Fruit fly (Drosophila melanogaster): ENCODE data around the gene cDIP.

The cDIP gene

DNA sequence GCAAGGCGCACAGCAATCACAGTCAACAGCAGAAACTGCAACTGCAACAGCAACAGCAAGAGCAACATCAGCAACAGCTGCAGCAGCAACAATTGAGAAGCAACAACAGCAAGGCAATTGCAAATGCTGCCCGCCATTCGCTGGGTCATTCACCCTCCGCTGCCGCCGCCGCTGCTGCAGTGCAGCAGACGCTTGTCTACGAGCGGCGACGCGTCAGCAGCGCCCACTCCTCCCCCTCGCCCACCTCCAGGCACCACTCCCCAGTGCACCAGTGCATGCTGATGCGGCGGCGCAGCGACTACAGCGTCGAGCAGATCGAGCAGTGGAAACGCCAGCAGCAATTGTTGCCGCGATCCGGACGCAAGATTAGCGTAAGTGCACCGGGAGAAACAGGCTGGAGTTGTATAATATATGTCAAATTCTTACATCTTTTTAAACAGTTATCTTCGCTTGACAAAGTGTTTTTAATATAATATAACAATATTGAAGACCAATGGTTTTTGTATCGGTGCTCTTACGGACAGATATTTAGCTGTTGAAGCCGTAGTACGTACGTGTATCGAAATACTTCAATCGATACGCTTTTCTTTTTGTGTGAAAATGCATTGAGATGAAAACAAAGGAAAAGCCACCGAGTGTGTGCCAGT lies 44.9 kb upstream of the cDIP start:
- TF ChIP-seq CG6808 (GFP tag; optimal IDR thresholded peaks at IDR 0.05), result peak; percentile 66
- TF ChIP-seq CG1621 (tag; optimal IDR thresholded peaks at IDR 0.05), result peak; percentile 70
- peak; percentile 64 for TF ChIP-seq fd59A (GFP tag; optimal IDR thresholded peaks at IDR 0.05)
- TF ChIP-seq topi (GFP tag; optimal IDR thresholded peaks at IDR 0.05), result peak; percentile 70
- TF ChIP-seq Ets21C (GFP tag; optimal IDR thresholded peaks at IDR 0.05), result peak; percentile 30
- peak; percentile 82 for TF ChIP-seq CG3919 (GFP tag; optimal IDR thresholded peaks at IDR 0.05)
- peak; percentile 93 for TF ChIP-seq CG6276 (GFP tag; optimal IDR thresholded peaks at IDR 0.05)
- TF ChIP-seq dac (GFP tag; optimal IDR thresholded peaks at IDR 0.05), result peak; percentile 82
- peak; percentile 42 to 69 for TF ChIP-seq salr (GFP tag; optimal IDR thresholded peaks at IDR 0.05)
- peak; percentile 69 for TF ChIP-seq spab (GFP tag; optimal IDR thresholded peaks at IDR 0.05)
- TF ChIP-seq vri (GFP tag; optimal IDR thresholded peaks at IDR 0.05), result peak; percentile 12
- TF ChIP-seq esn (GFP tag; optimal IDR thresholded peaks at IDR 0.05), result peak; percentile 66
- peak; percentile 61 for TF ChIP-seq lz (GFP tag; optimal IDR thresholded peaks at IDR 0.05)
- TF ChIP-seq Hr4 (GFP tag; optimal IDR thresholded peaks at IDR 0.05), result peak; percentile 93
- peak; percentile 44 for TF ChIP-seq CG31627 (GFP tag; optimal IDR thresholded peaks at IDR 0.05)
- TF ChIP-seq Met (GFP tag; optimal IDR thresholded peaks at IDR 0.05), result peak; percentile 54
- no peak for TF ChIP-seq fkh (GFP tag; optimal IDR thresholded peaks at IDR 0.05)
- TF ChIP-seq ss (GFP tag; optimal IDR thresholded peaks at IDR 0.05), result no peak
- TF ChIP-seq Hr38 (GFP tag; optimal IDR thresholded peaks at IDR 0.05), result no peak
- peak; percentile 83 for TF ChIP-seq svp (GFP tag)
- peak; percentile 91 for TF ChIP-seq CG8119 (GFP tag; IDR thresholded peaks at IDR 0.05)
- peak; percentile 44 for TF ChIP-seq Sox15 (GFP tag; optimal IDR thresholded peaks at IDR 0.05)
- peak; percentile 32 for TF ChIP-seq Hr39 (GFP tag; optimal IDR thresholded peaks at IDR 0.05)
- peak; percentile 38 for TF ChIP-seq dsx (GFP tag; optimal IDR thresholded peaks at IDR 0.05; ENCODE audit: poor library complexity, severe bottlenecking)
- peak; percentile 46 for TF ChIP-seq CG11902 (GFP tag; optimal IDR thresholded peaks at IDR 0.05)
- TF ChIP-seq Sox14 (GFP tag; optimal IDR thresholded peaks at IDR 0.05), result peak; percentile 87
- peak; percentile 68 for TF ChIP-seq CG11762 (GFP tag; optimal IDR thresholded peaks at IDR 0.05; ENCODE audit: insufficient read depth)
- TF ChIP-seq net (GFP tag; optimal IDR thresholded peaks at IDR 0.05), result peak; percentile 81
- peak; percentile 84 for TF ChIP-seq Lpt (GFP tag; optimal IDR thresholded peaks at IDR 0.05)
- TF ChIP-seq Gug (GFP tag; IDR thresholded peaks at IDR 0.05), result peak; percentile 84
- peak; percentile 72 for TF ChIP-seq CG6792 (GFP tag; optimal IDR thresholded peaks at IDR 0.05)
- peak; percentile 15 for TF ChIP-seq cyc (GFP tag; optimal IDR thresholded peaks at IDR 0.05)
- TF ChIP-seq achi (GFP tag; optimal IDR thresholded peaks at IDR 0.05), result peak; percentile 78
- TF ChIP-seq acj6 (GFP tag; optimal IDR thresholded peaks at IDR 0.05), result peak; percentile 72
- peak; percentile 64 for TF ChIP-seq CG3032 (tag; optimal IDR thresholded peaks at IDR 0.05)
- peak; percentile 94 for TF ChIP-seq CG32006 (GFP tag; optimal IDR thresholded peaks at IDR 0.05)
- TF ChIP-seq OdsH (GFP tag; optimal IDR thresholded peaks at IDR 0.05), result peak; percentile 80
- TF ChIP-seq CG15336 (GFP tag; IDR thresholded peaks at IDR 0.05), result peak; percentile 89
- peak; percentile 66 for TF ChIP-seq Ets96B (tag; optimal IDR thresholded peaks at IDR 0.05)
- TF ChIP-seq CG10631 (GFP tag; optimal IDR thresholded peaks at IDR 0.05), result peak; percentile 75
- TF ChIP-seq pdm3 (GFP tag; optimal IDR thresholded peaks at IDR 0.05), result peak; percentile 80
- peak; percentile 84 for TF ChIP-seq CG4318 (GFP tag; optimal IDR thresholded peaks at IDR 0.05)
- TF ChIP-seq Blimp-1 (GFP tag; optimal IDR thresholded peaks at IDR 0.05), result no peak
- peak; percentile 51 for TF ChIP-seq Eip93F (GFP tag; optimal IDR thresholded peaks at IDR 0.05)
- peak; percentile 65 for TF ChIP-seq Sox102F (GFP tag; optimal IDR thresholded peaks at IDR 0.05)
- peak; percentile 59 for TF ChIP-seq CG8632 (GFP tag; optimal IDR thresholded peaks at IDR 0.05)
- TF ChIP-seq Smox (GFP tag; optimal IDR thresholded peaks at IDR 0.05), result no peak
- TF ChIP-seq CG11294 (GFP tag; IDR thresholded peaks at IDR 0.05), result peak; percentile 72
- peak; percentile 93 for TF ChIP-seq Eip78C (GFP tag)
- peak; percentile 68 for TF ChIP-seq CG10669 (GFP tag; optimal IDR thresholded peaks at IDR 0.05)
- TF ChIP-seq CG6163 (GFP tag; IDR thresholded peaks at IDR 0.05), result peak; percentile 85
